Worm (Caenorhabditis elegans) whole organism, L4 larva: ENCODE data around the gene F35H10.2.
A peak's percentile ranks its signal among the peaks of the same experiment; 100 is the strongest.

Experiments
- D1046.2 ChIP-seq: fragments of 200-800 bp; sonication (Bioruptor generic); IDR thresholded peaks from 2 replicates; pipeline ENCODE4 v1.3.6; 2022; ENCODE audit warnings: missing genetic modification characterization, missing compliant biosample characterization
- T20F7.1 ChIP-seq: fragments of 200-800 bp; sonication (Bioruptor generic); optimal IDR thresholded peaks from 2 replicates; lab custom pipeline; 2018; ENCODE audit warnings: mild to moderate bottlenecking, missing genetic modification characterization, missing compliant biosample characterization
- T26A8.4 ChIP-seq: fragments of 200-800 bp; sonication (Bioruptor generic); IDR thresholded peaks from 2 replicates; pipeline ENCODE4 v1.3.6; 2022; ENCODE audit warnings: missing genetic modification characterization, missing compliant biosample characterization
- Y105C5A.15 ChIP-seq: fragments of 200-800 bp; sonication (Bioruptor generic); IDR thresholded peaks from 2 replicates; pipeline ENCODE4 v1.3.6; 2022; ENCODE audit warnings: missing genetic modification characterization, missing compliant biosample characterization
- ama-1 ChIP-seq: fragments of 150-350 bp; optimal IDR thresholded peaks from 2 replicates; lab custom pipeline; 2014; ENCODE audit warnings: inconsistent platforms, mixed read lengths
- ceh-44 ChIP-seq: fragments of 200-800 bp; sonication (Bioruptor generic); IDR thresholded peaks from 2 replicates; pipeline ENCODE4 v1.3.6; 2022; ENCODE audit warnings: missing genetic modification reagents, missing genetic modification characterization, missing compliant biosample characterization
- ceh-62 ChIP-seq: sonication (generic microtip); optimal IDR thresholded peaks from 2 replicates; lab custom pipeline; 2017; ENCODE audit warnings: missing biosample characterization, missing genetic modification characterization
- daf-16 ChIP-seq, 3 experiments: sonication (generic microtip); optimal IDR thresholded peaks; 2 replicates each; lab custom pipeline; 2016 to 2017; ENCODE audit warnings: missing genetic modification characterization in 3 of 3, missing genetic modification reagents in 3 of 3, mild to moderate bottlenecking in 2 of 3, missing compliant biosample characterization in 2 of 3, missing biosample characterization in 1 of 3, moderate library complexity in 1 of 3
- daf-19 ChIP-seq: fragments of 200-800 bp; sonication (Bioruptor generic); conservative IDR thresholded peaks from 2 replicates; pipeline ENCODE4 v1.3.6; 2022; ENCODE audit warnings: missing genetic modification characterization, missing compliant biosample characterization
- egl-43 ChIP-seq: fragments of 200-800 bp; sonication (Bioruptor generic); IDR thresholded peaks from 2 replicates; pipeline ENCODE4 v1.3.6; 2022; ENCODE audit warnings: missing genetic modification reagents, missing genetic modification characterization, missing compliant biosample characterization
- fkh-10 ChIP-seq: fragments of 150-350 bp; optimal IDR thresholded peaks from 2 replicates; lab custom pipeline; 2014; ENCODE audit warnings: missing biosample characterization, missing genetic modification reagents, missing genetic modification characterization
- gei-8 ChIP-seq: fragments of 200-800 bp; sonication (Bioruptor generic); optimal IDR thresholded peaks from 2 replicates; lab custom pipeline; 2018; ENCODE audit warnings: mild to moderate bottlenecking, missing genetic modification characterization, missing compliant biosample characterization
- hmg-1.1 ChIP-seq: fragments of 200-800 bp; sonication (Bioruptor generic); IDR thresholded peaks from 2 replicates; pipeline ENCODE4 v1.3.6; 2022; ENCODE audit warnings: missing genetic modification reagents, missing genetic modification characterization, missing compliant biosample characterization
- jun-1 ChIP-seq: fragments of 150-350 bp; optimal IDR thresholded peaks from 2 replicates; lab custom pipeline; 2014; ENCODE audit warnings: missing biosample characterization, missing genetic modification reagents, missing genetic modification characterization
- lin-13 ChIP-seq: fragments of 150-350 bp; optimal IDR thresholded peaks from 2 replicates; lab custom pipeline; 2014; ENCODE audit warnings: missing biosample characterization, missing genetic modification reagents, missing genetic modification characterization
- mep-1 ChIP-seq: fragments of 150-350 bp; sonication (generic microtip); optimal IDR thresholded peaks from 3 replicates; lab custom pipeline; 2014; ENCODE audit warnings: missing biosample characterization, missing genetic modification characterization
- mes-2 ChIP-seq: sonication (generic microtip); optimal IDR thresholded peaks from 2 replicates; lab custom pipeline; 2016; ENCODE audit warnings: missing genotype, mild to moderate bottlenecking, missing genetic modification characterization, missing compliant biosample characterization; ENCODE audit not compliant: poor library complexity, severe bottlenecking
- mxl-2 ChIP-seq: fragments of 200-800 bp; sonication (Bioruptor generic); conservative IDR thresholded peaks from 2 replicates; pipeline ENCODE4 v1.3.6; 2022; ENCODE audit warnings: missing genetic modification reagents, missing genetic modification characterization, missing compliant biosample characterization
- nhr-10 ChIP-seq: fragments of 150-350 bp; optimal IDR thresholded peaks from 2 replicates; lab custom pipeline; 2014; ENCODE audit warnings: missing biosample characterization, missing genetic modification characterization
- nhr-102 ChIP-seq: sonication (generic microtip); optimal IDR thresholded peaks from 2 replicates; lab custom pipeline; 2016; ENCODE audit warnings: mild to moderate bottlenecking, missing genetic modification characterization, moderate library complexity, missing compliant biosample characterization
- nhr-11 ChIP-seq: fragments of 150-350 bp; optimal IDR thresholded peaks from 2 replicates; lab custom pipeline; 2014; ENCODE audit warnings: missing biosample characterization, missing genetic modification characterization
- nhr-25 ChIP-seq: sonication (generic microtip); optimal IDR thresholded peaks from 2 replicates; lab custom pipeline; 2017; ENCODE audit warnings: missing genetic modification characterization, mild to moderate bottlenecking, missing compliant biosample characterization, antibody characterized with exemption, moderate library complexity, borderline replicate concordance; ENCODE audit not compliant: insufficient read depth
- nhr-48 ChIP-seq: sonication (generic microtip); optimal IDR thresholded peaks from 2 replicates; lab custom pipeline; 2016; ENCODE audit warnings: mild to moderate bottlenecking, missing genetic modification characterization, missing compliant biosample characterization
- php-3 ChIP-seq: fragments of 200-800 bp; sonication (Bioruptor generic); IDR thresholded peaks from 2 replicates; pipeline ENCODE4 v1.3.6; 2022; ENCODE audit warnings: missing genetic modification reagents, missing genetic modification characterization, missing compliant biosample characterization
- pqm-1 ChIP-seq: sonication (generic microtip); optimal IDR thresholded peaks from 2 replicates; lab custom pipeline; 2017; ENCODE audit warnings: missing biosample characterization, missing genetic modification characterization
- rbr-2 ChIP-seq: sonication (generic microtip); optimal IDR thresholded peaks from 2 replicates; lab custom pipeline; 2016; ENCODE audit warnings: missing genotype, missing genetic modification characterization, missing compliant biosample characterization
- set-16 ChIP-seq: fragments of 200-800 bp; sonication (Bioruptor generic); IDR thresholded peaks from 2 replicates; pipeline ENCODE4 v1.3.6; 2022; ENCODE audit warnings: missing genetic modification reagents, missing genetic modification characterization, missing compliant biosample characterization
- skn-1 ChIP-seq: fragments of 150-350 bp; optimal IDR thresholded peaks from 2 replicates; lab custom pipeline; 2014; ENCODE audit warnings: missing biosample characterization, missing genetic modification characterization
- snpc-4 ChIP-seq: fragments of 150-350 bp; optimal IDR thresholded peaks from 2 replicates; lab custom pipeline; 2014; ENCODE audit warnings: missing biosample characterization, missing genetic modification characterization
- tra-1 ChIP-seq: fragments of 200-800 bp; sonication (Bioruptor generic); IDR thresholded peaks from 2 replicates; pipeline ENCODE4 v1.3.6; 2022; ENCODE audit warnings: missing genetic modification reagents, missing genetic modification characterization, missing compliant biosample characterization
- unc-130 ChIP-seq: sonication (generic microtip); optimal IDR thresholded peaks from 2 replicates; lab custom pipeline; 2016; ENCODE audit warnings: missing genetic modification reagents, missing genetic modification characterization, missing compliant biosample characterization
- zfp-2 ChIP-seq: sonication (generic microtip); optimal IDR thresholded peaks from 2 replicates; lab custom pipeline; 2016; ENCODE audit warnings: mild to moderate bottlenecking, missing genetic modification characterization, missing compliant biosample characterization
- zfp-3 ChIP-seq: fragments of 200-800 bp; sonication (Bioruptor generic); conservative IDR thresholded peaks from 2 replicates; pipeline ENCODE4 v1.3.6; 2022; ENCODE audit warnings: missing genetic modification reagents, missing genetic modification characterization, missing compliant biosample characterization
- zip-11 ChIP-seq: fragments of 200-800 bp; sonication (Bioruptor generic); IDR thresholded peaks from 2 replicates; pipeline ENCODE4 v1.3.6; 2022; ENCODE audit warnings: missing genetic modification characterization, missing compliant biosample characterization
- zip-2 ChIP-seq: fragments of 150-350 bp; optimal IDR thresholded peaks from 2 replicates; lab custom pipeline; 2014; ENCODE audit warnings: missing biosample characterization, missing genetic modification characterization

F35H10.2 gene

ce11 chrIV:8294650-8295049 lies 34.4 kb upstream of the F35H10.2 start, which contains the start of gene tbce-1:
Gene tbce-1, plus strand, starts transcription at chrIV:8294690.
- TF ChIP-seq tra-1 (GFP tag; lab: Robert Waterston, UW) (no peak), zip-11 (no peak), daf-16 (GFP tag; optimal IDR thresholded peaks at IDR 0.05; lab: Kevin White, UChicago) (no peak), daf-16 (tag; optimal IDR thresholded peaks at IDR 0.05; lab: Kevin White, UChicago) (no peak), zfp-3 (0 out of 2 replicates have a peak, but pooled peaks have one; percentile 62), rbr-2 (tag; lab: Kevin White, UChicago) (no peak), nhr-102 (tag; lab: Kevin White, UChicago) (no peak)

- no peak for TF ChIP-seq nhr-102 (tag; lab: Kevin White, UChicago)
- TF ChIP-seq ceh-44 (GFP tag; lab: Robert Waterston, UW): no peak
- TF ChIP-seq skn-1 (tag; lab: Kevin White, UChicago): no peak
- no peak for TF ChIP-seq nhr-10
- no peak for TF ChIP-seq pqm-1
- TF ChIP-seq zip-2 (tag; lab: Kevin White, UChicago): no peak
- no peak for TF ChIP-seq mes-2 (tag; lab: Kevin White, UChicago)
- TF ChIP-seq nhr-48 (tag; lab: Kevin White, UChicago): no peak
- TF ChIP-seq gei-8 (GFP tag; lab: Kevin White, UChicago): no peak
- no peak for TF ChIP-seq mxl-2 (GFP tag; lab: Robert Waterston, UW)
- TF ChIP-seq T26A8.4 (GFP tag; lab: Robert Waterston, UW): no peak
- no peak for TF ChIP-seq set-16 (GFP tag; lab: Robert Waterston, UW)
- no peak for TF ChIP-seq T20F7.1 (GFP tag; lab: Kevin White, UChicago)
- no peak for TF ChIP-seq ceh-62 (tag; lab: Kevin White, UChicago)
- TF ChIP-seq nhr-25 (tag; lab: Kevin White, UChicago): no peak
- TF ChIP-seq snpc-4 (tag; lab: Kevin White, UChicago): no peak
- no peak for TF ChIP-seq tra-1 (GFP tag; lab: Robert Waterston, UW)
- TF ChIP-seq jun-1 (tag; lab: Kevin White, UChicago): no peak
- TF ChIP-seq php-3 (GFP tag; lab: Robert Waterston, UW): no peak
- TF ChIP-seq zip-11: no peak
- TF ChIP-seq, all 104 proteins: peak for 0
These were observed 31.8 kb upstream of the F35H10.2 start, which contains the start of gene nprl-3 for ce11 chrIV:8297192-8297591. Gene nprl-3, plus strand, starts transcription at chrIV:8297492.

ce11 chrIV:8299636-8300035 lies 29.4 kb upstream of the F35H10.2 start, which contains the start of gene F35H10.6:
Gene F35H10.6, plus strand, starts transcription at chrIV:8299936.
- TF ChIP-seq ceh-62 (tag; lab: Kevin White, UChicago): no peak
- TF ChIP-seq nhr-11 (tag; lab: Kevin White, UChicago): no peak
- no peak for TF ChIP-seq hmg-1.1
- TF ChIP-seq lin-13 (GFP tag; lab: Kevin White, UChicago): no peak
- TF ChIP-seq nhr-48 (tag; lab: Kevin White, UChicago): no peak
- no peak for TF ChIP-seq set-16 (GFP tag; lab: Robert Waterston, UW)
- no peak for TF ChIP-seq skn-1 (tag; lab: Kevin White, UChicago)
- TF ChIP-seq Y105C5A.15 (GFP tag; lab: Robert Waterston, UW): no peak
- TF ChIP-seq fkh-10 (GFP tag; lab: Kevin White, UChicago): no peak
- no peak for TF ChIP-seq D1046.2 (GFP tag; lab: Robert Waterston, UW)
- no peak for TF ChIP-seq zfp-3
- no peak for TF ChIP-seq daf-19
- TF ChIP-seq unc-130 (GFP tag; lab: Kevin White, UChicago): no peak
- no peak for TF ChIP-seq egl-43 (GFP tag; lab: Robert Waterston, UW)
- TF ChIP-seq zfp-2 (tag; lab: Kevin White, UChicago): no peak
- TF ChIP-seq mep-1: no peak
- TF ChIP-seq nhr-102 (tag; lab: Kevin White, UChicago): no peak
- no peak for TF ChIP-seq T20F7.1 (GFP tag; lab: Kevin White, UChicago)
- no peak for TF ChIP-seq ama-1
- TF ChIP-seq zip-2 (tag; lab: Kevin White, UChicago): no peak
